Worm (Caenorhabditis elegans): Measurements from ENCODE around the gene smrd-1.
A peak's percentile ranks its signal among the peaks of the same experiment; 100 is the strongest.

The smrd-1 gene

ce11 chrIII:10435938-10436842, at the start of gene smrd-1, which contains the start of gene enu-3.1:
TSS of gene smrd-1 (minus strand) at chrIII:10435988.
TSS of gene enu-3.1 (plus strand) at chrIII:10436276.
- TF ChIP-seq lsy-2 (tag; optimal IDR thresholded peaks at IDR 0.05) (peak; percentile 30), ces-1 (GFP tag; optimal IDR thresholded peaks at IDR 0.05) (peak; percentile 99), sptf-1 (tag; optimal IDR thresholded peaks at IDR 0.05) (peak; percentile 42), mep-1 (tag; optimal IDR thresholded peaks at IDR 0.05) (peak; percentile 17)

ce11 chrIII:10481988-10482387, 46.2 kb upstream of the smrd-1 start, which contains the start of gene D2045.8:
TSS of gene D2045.8 (plus strand) at chrIII:10482288.
- no peak for TF ChIP-seq M03D4.4 (tag; optimal IDR thresholded peaks at IDR 0.05)

- TF ChIP-seq elt-1 (tag; optimal IDR thresholded peaks at IDR 0.05; ENCODE audit: borderline replicate concordance, insufficient read depth) (no peak), pha-4 (tag; optimal IDR thresholded peaks at IDR 0.05) (no peak), hlh-1 (tag; optimal IDR thresholded peaks at IDR 0.05) (no peak), ham-2 (GFP tag; optimal IDR thresholded peaks at IDR 0.05) (no peak), unc-62 (GFP tag; optimal IDR thresholded peaks at IDR 0.05) (no peak), lin-13 (tag; optimal IDR thresholded peaks at IDR 0.05) (no peak), nhr-237 (tag; optimal IDR thresholded peaks at IDR 0.05) (no peak), ceh-39 (tag; optimal IDR thresholded peaks at IDR 0.05) (no peak), nhr-28 (tag; optimal IDR thresholded peaks at IDR 0.05) (no peak), sptf-1 (tag; optimal IDR thresholded peaks at IDR 0.05) (no peak), tbx-8 (GFP tag; optimal IDR thresholded peaks at IDR 0.05) (no peak), unc-39 (tag; optimal IDR thresholded peaks at IDR 0.05) (no peak), mab-5 (tag; optimal IDR thresholded peaks at IDR 0.05) (no peak), ceh-43 (GFP tag; optimal IDR thresholded peaks at IDR 0.05) (no peak)
Observed at ce11 chrIII:10481497-10481896, 45.7 kb upstream of the smrd-1 start.

- TF ChIP-seq lin-32 (GFP tag; optimal IDR thresholded peaks at IDR 0.05), result no peak
Observed at ce11 chrIII:10479180-10479579, 43.4 kb upstream of the smrd-1 start, which contains the start of gene D2045.7. TSS of gene D2045.7 (plus strand) at chrIII:10479480.

- TF ChIP-seq elt-1 (tag; optimal IDR thresholded peaks at IDR 0.05; ENCODE audit: borderline replicate concordance, insufficient read depth), result no peak
- no peak for TF ChIP-seq cnd-1 (tag; optimal IDR thresholded peaks at IDR 0.05)
- TF ChIP-seq nhr-2 (tag; optimal IDR thresholded peaks at IDR 0.05), result no peak
- no peak for TF ChIP-seq flh-1 (GFP tag; optimal IDR thresholded peaks at IDR 0.05)
- no peak for TF ChIP-seq elt-3 (tag; optimal IDR thresholded peaks at IDR 0.05)
- TF ChIP-seq blmp-1 (tag; optimal IDR thresholded peaks at IDR 0.05), result no peak
- no peak for TF ChIP-seq mep-1 (tag; optimal IDR thresholded peaks at IDR 0.05)
- TF ChIP-seq unc-62 (GFP tag; optimal IDR thresholded peaks at IDR 0.05), result no peak
- no peak for TF ChIP-seq zip-8 (tag; optimal IDR thresholded peaks at IDR 0.05)
- TF ChIP-seq nhr-28 (tag; optimal IDR thresholded peaks at IDR 0.05), result no peak
- TF ChIP-seq ceh-83 (GFP tag; optimal IDR thresholded peaks at IDR 0.05), result no peak
- no peak for TF ChIP-seq nhr-76 (tag; optimal IDR thresholded peaks at IDR 0.05)
- no peak for TF ChIP-seq tbx-8 (GFP tag; optimal IDR thresholded peaks at IDR 0.05)
- no peak for TF ChIP-seq ceh-43 (GFP tag; optimal IDR thresholded peaks at IDR 0.05)
- no peak for TF ChIP-seq drap-1 (GFP tag; optimal IDR thresholded peaks at IDR 0.05)
Observed at ce11 chrIII:10474945-10475344, 39.2 kb upstream of the smrd-1 start, which contains the start of gene D2045.9. TSS of gene D2045.9 (plus strand) at chrIII:10475245.

- no peak for TF ChIP-seq blmp-1 (tag; optimal IDR thresholded peaks at IDR 0.05)
- peak; percentile 43 for TF ChIP-seq hlh-1 (tag; optimal IDR thresholded peaks at IDR 0.05)
Observed at ce11 chrIII:10470927-10471326, 35.1 kb upstream of the smrd-1 start, which contains the start of gene cul-1. TSS of gene cul-1 (plus strand) at chrIII:10471237.
